Fruit fly (Drosophila melanogaster): Measurements from ENCODE around the gene CG12535.

CG12535 gene

dm6 chrX:3403411-3403810, 45.3 kb downstream of the CG12535 start (continued):
- peak; percentile 23 for TF ChIP-seq CG12071 (GFP tag; optimal IDR thresholded peaks at IDR 0.05)
- no peak for TF ChIP-seq z (GFP tag; IDR thresholded peaks at IDR 0.05)
- peak; percentile 66 for TF ChIP-seq CG14441 (GFP tag; IDR thresholded peaks at IDR 0.05)
- no peak for TF ChIP-seq trem (tag; optimal IDR thresholded peaks at IDR 0.05)
- no peak for TF ChIP-seq Lhr (GFP tag; optimal IDR thresholded peaks at IDR 0.05)
- no peak for TF ChIP-seq CG13894 (tag; optimal IDR thresholded peaks at IDR 0.05)
- peak; percentile 9 for TF ChIP-seq Oli (tag; optimal IDR thresholded peaks at IDR 0.05)
- TF ChIP-seq Six4 (GFP tag; optimal IDR thresholded peaks at IDR 0.05): no peak
- TF ChIP-seq tx (GFP tag; optimal IDR thresholded peaks at IDR 0.05): no peak
- TF ChIP-seq eve (GFP tag; optimal IDR thresholded peaks at IDR 0.05): no peak
- TF ChIP-seq sisA (GFP tag; IDR thresholded peaks at IDR 0.05): no peak
- no peak for TF ChIP-seq run (tag; optimal IDR thresholded peaks at IDR 0.05)
- no peak for TF ChIP-seq chn (GFP tag; optimal IDR thresholded peaks at IDR 0.05)
- 0 out of 2 replicates have a peak, but pooled peaks have one; percentile 11 for TF ChIP-seq peb (GFP tag; IDR thresholded peaks at IDR 0.05)
- TF ChIP-seq btn (GFP tag; optimal IDR thresholded peaks at IDR 0.05): no peak
- TF ChIP-seq CG15514 (GFP tag; optimal IDR thresholded peaks at IDR 0.05): no peak
- 0 out of 2 replicates have a peak, but pooled peaks have one; percentile 19 for TF ChIP-seq CG7372 (GFP tag; IDR thresholded peaks at IDR 0.05)
- no peak for TF ChIP-seq CG18011 (GFP tag; optimal IDR thresholded peaks at IDR 0.05)
- no peak for TF ChIP-seq CG12155 (GFP tag; optimal IDR thresholded peaks at IDR 0.05)
- peak; percentile 57 for TF ChIP-seq CG10366 (GFP tag; IDR thresholded peaks at IDR 0.05)
- TF ChIP-seq sd (tag; optimal IDR thresholded peaks at IDR 0.05): peak; percentile 1
- TF ChIP-seq MBD-R2 (GFP tag; IDR thresholded peaks at IDR 0.05): no peak
- TF ChIP-seq CG1024 (GFP tag; IDR thresholded peaks at IDR 0.05): no peak
- 0 out of 2 replicates have a peak, but pooled peaks have one; percentile 7 for TF ChIP-seq E2f1 (GFP tag; IDR thresholded peaks at IDR 0.05)
- no peak for TF ChIP-seq CG4854 (GFP tag; optimal IDR thresholded peaks at IDR 0.05)
- peak; percentile 36 for TF ChIP-seq CG17359 (tag; optimal IDR thresholded peaks at IDR 0.05)
- no peak for TF ChIP-seq fd64A (GFP tag; optimal IDR thresholded peaks at IDR 0.05)
- TF ChIP-seq Eip74EF (GFP tag; optimal IDR thresholded peaks at IDR 0.05): no peak
- no peak for TF ChIP-seq CG10565 (GFP tag; optimal IDR thresholded peaks at IDR 0.05)
- TF ChIP-seq CG9932 (GFP tag; IDR thresholded peaks at IDR 0.05): peak; percentile 48; the same call in 1 of the 2 replicates
- no peak for TF ChIP-seq corto (GFP tag; optimal IDR thresholded peaks at IDR 0.05)
- no peak for TF ChIP-seq CG2129 (GFP tag; IDR thresholded peaks at IDR 0.05; ENCODE audit: partially characterized antibody)
- no peak for TF ChIP-seq YL-1 (GFP tag; optimal IDR thresholded peaks at IDR 0.05)
- peak; percentile 45 for TF ChIP-seq CG2678 (tag; optimal IDR thresholded peaks at IDR 0.05)
- no peak for TF ChIP-seq CG10959 (GFP tag; IDR thresholded peaks at IDR 0.05)
- no peak for TF ChIP-seq CkIIα-i1 (GFP tag; IDR thresholded peaks at IDR 0.05)
- TF ChIP-seq crp (GFP tag; optimal IDR thresholded peaks at IDR 0.05): no peak
- peak; percentile 11 for TF ChIP-seq CG9727 (GFP tag; optimal IDR thresholded peaks at IDR 0.05)
- no peak for TF ChIP-seq CG1792 (GFP tag; optimal IDR thresholded peaks at IDR 0.05)
- no peak for TF ChIP-seq pfk (GFP tag; optimal IDR thresholded peaks at IDR 0.05)
- no peak for TF ChIP-seq oc (tag; optimal IDR thresholded peaks at IDR 0.05)
- peak; percentile 44 for TF ChIP-seq bab2 (GFP tag; optimal IDR thresholded peaks at IDR 0.05)
- TF ChIP-seq CG11398 (GFP tag; optimal IDR thresholded peaks at IDR 0.05): no peak
- TF ChIP-seq CG16863 (GFP tag; optimal IDR thresholded peaks at IDR 0.05): peak; percentile 29
- TF ChIP-seq Xbp1 (GFP tag; optimal IDR thresholded peaks at IDR 0.05): peak; percentile 17
- no peak for TF ChIP-seq so (GFP tag; IDR thresholded peaks at IDR 0.05)
- no peak for TF ChIP-seq ATbp (GFP tag; optimal IDR thresholded peaks at IDR 0.05)
- TF ChIP-seq maf-S (GFP tag; optimal IDR thresholded peaks at IDR 0.05): no peak
- no peak for TF ChIP-seq nau (GFP tag; optimal IDR thresholded peaks at IDR 0.05)
- no peak for TF ChIP-seq Jarid2 (GFP tag; optimal IDR thresholded peaks at IDR 0.05)
- TF ChIP-seq Bdp1 (GFP tag; optimal IDR thresholded peaks at IDR 0.05): no peak
